Fruit fly (Drosophila melanogaster) whole organism, embryonic: Measurements from ENCODE around the gene mRpL10.

ENCODE experiments used
- B-H2 ChIP-seq: fragments of 200-800 bp; sonication (Bioruptor generic); optimal IDR thresholded peaks from 2 replicates; lab custom pipeline; 2018; ENCODE audit warnings: missing biosample characterization, mild to moderate bottlenecking, missing genetic modification characterization
- CG13775 ChIP-seq: fragments of 200-800 bp; sonication (Bioruptor generic); optimal IDR thresholded peaks from 3 replicates; lab custom pipeline; 2017; ENCODE audit warnings: missing biosample characterization, mild to moderate bottlenecking, missing genetic modification characterization
- CG14965 ChIP-seq: fragments of 200-800 bp; sonication (Bioruptor generic); optimal IDR thresholded peaks from 2 replicates; lab custom pipeline; 2016; ENCODE audit warnings: missing biosample characterization, missing genetic modification characterization, borderline replicate concordance
- CG17328 ChIP-seq: fragments of 200-800 bp; sonication (Bioruptor generic); IDR thresholded peaks from 2 replicates; pipeline ENCODE4 v1.3.6; 2022; ENCODE audit warnings: missing biosample characterization, missing genetic modification characterization
- CG1792 ChIP-seq: fragments of 200-800 bp; sonication (Bioruptor generic); optimal IDR thresholded peaks from 2 replicates; lab custom pipeline; 2016; ENCODE audit warnings: missing biosample characterization, missing genetic modification characterization
- CG2712 ChIP-seq: fragments of 200-800 bp; optimal IDR thresholded peaks from 3 replicates; lab custom pipeline; 2019; ENCODE audit warnings: missing biosample characterization, mild to moderate bottlenecking, missing genetic modification characterization, moderate library complexity
- CG33557 ChIP-seq: fragments of 200-800 bp; sonication (Bioruptor generic); optimal IDR thresholded peaks from 2 replicates; lab custom pipeline; 2019; ENCODE audit warnings: missing biosample characterization, mild to moderate bottlenecking, missing genetic modification characterization, moderate library complexity
- CG34224 ChIP-seq: fragments of 200-800 bp; sonication (Bioruptor generic); IDR thresholded peaks from 3 replicates; pipeline ENCODE4 v1.3.6; 2022; ENCODE audit warnings: missing biosample characterization, missing genetic modification characterization; ENCODE audit not compliant: partially characterized antibody
- CG34376 ChIP-seq: fragments of 200-800 bp; sonication (Bioruptor generic); optimal IDR thresholded peaks from 2 replicates; lab custom pipeline; 2018; ENCODE audit warnings: missing biosample characterization, mild to moderate bottlenecking, missing genetic modification characterization
- CG34422 ChIP-seq: fragments of 200-800 bp; sonication (Bioruptor generic); IDR thresholded peaks from 3 replicates; pipeline ENCODE4 v1.3.6; 2022; ENCODE audit warnings: missing biosample characterization, missing genetic modification characterization
- CG4282 ChIP-seq: fragments of 200-800 bp; sonication (Bioruptor generic); optimal IDR thresholded peaks from 2 replicates; lab custom pipeline; 2016; ENCODE audit warnings: missing biosample characterization, missing genetic modification characterization
- CG4707 ChIP-seq: fragments of 200-800 bp; sonication (Bioruptor generic); optimal IDR thresholded peaks from 2 replicates; lab custom pipeline; 2018; ENCODE audit warnings: missing biosample characterization, mild to moderate bottlenecking, missing genetic modification characterization, moderate library complexity
- CG4730 ChIP-seq: fragments of 200-800 bp; sonication (Bioruptor generic); IDR thresholded peaks from 2 replicates; pipeline ENCODE4 v1.3.6; 2022; ENCODE audit warnings: missing biosample characterization, missing genetic modification characterization
- CG5180 ChIP-seq: fragments of 200-800 bp; sonication (Bioruptor generic); optimal IDR thresholded peaks from 3 replicates; lab custom pipeline; 2017; ENCODE audit warnings: missing biosample characterization, missing genetic modification characterization, mild to moderate bottlenecking, moderate library complexity, missing genetic modification reagents
- CG6175 ChIP-seq: fragments of 200-800 bp; sonication (Bioruptor generic); IDR thresholded peaks from 3 replicates; pipeline ENCODE4 v1.3.6; 2022; ENCODE audit warnings: missing biosample characterization, missing genetic modification characterization
- CG7963 ChIP-seq: fragments of 200-800 bp; sonication (Bioruptor generic); IDR thresholded peaks from 3 replicates; pipeline ENCODE4 v1.3.6; 2022; ENCODE audit warnings: missing biosample characterization, missing genetic modification characterization; ENCODE audit not compliant: partially characterized antibody
- CG7987 ChIP-seq: fragments of 200-800 bp; sonication (Bioruptor generic); optimal IDR thresholded peaks from 2 replicates; lab custom pipeline; 2018; ENCODE audit warnings: missing biosample characterization, mild to moderate bottlenecking, missing genetic modification characterization, moderate library complexity
- CG9437 ChIP-seq: fragments of 200-800 bp; sonication (Bioruptor generic); optimal IDR thresholded peaks from 2 replicates; lab custom pipeline; 2018; ENCODE audit warnings: missing biosample characterization, mild to moderate bottlenecking, missing genetic modification characterization
- CG9727 ChIP-seq: fragments of 200-800 bp; sonication (Bioruptor generic); optimal IDR thresholded peaks from 3 replicates; lab custom pipeline; 2017; ENCODE audit warnings: missing biosample characterization, mild to moderate bottlenecking, missing genetic modification characterization
- CG9797 ChIP-seq: fragments of 200-800 bp; sonication (Bioruptor generic); optimal IDR thresholded peaks from 3 replicates; lab custom pipeline; 2018; ENCODE audit warnings: missing biosample characterization, mild to moderate bottlenecking, missing genetic modification characterization
- CTCF ChIP-seq: fragments of 200-800 bp; sonication (Bioruptor generic); optimal IDR thresholded peaks from 2 replicates; lab custom pipeline; 2017; ENCODE audit warnings: missing biosample characterization, mild to moderate bottlenecking, missing genetic modification characterization, moderate library complexity
- Dref ChIP-seq: fragments of 200-800 bp; sonication (Bioruptor generic); IDR thresholded peaks from 2 replicates; pipeline ENCODE4 v1.3.6; 2022; ENCODE audit warnings: missing biosample characterization, missing genetic modification characterization
- MBD-R2 ChIP-seq: fragments of 200-800 bp; sonication (Bioruptor generic); IDR thresholded peaks from 2 replicates; pipeline ENCODE4 v1.3.6; 2022; ENCODE audit warnings: missing biosample characterization, missing genetic modification characterization
- Max ChIP-seq: fragments of 200-800 bp; sonication (Bioruptor generic); optimal IDR thresholded peaks from 2 replicates; lab custom pipeline; 2016; ENCODE audit warnings: missing biosample characterization, mild to moderate bottlenecking, missing genetic modification characterization
- Opbp ChIP-seq: fragments of 200-800 bp; sonication (Bioruptor generic); IDR thresholded peaks from 3 replicates; pipeline ENCODE4 v1.3.6; 2022; ENCODE audit warnings: missing biosample characterization, missing genetic modification characterization; ENCODE audit not compliant: partially characterized antibody
- ac ChIP-seq: fragments of 200-800 bp; sonication (Bioruptor generic); optimal IDR thresholded peaks from 3 replicates; lab custom pipeline; 2017; ENCODE audit warnings: missing biosample characterization, mild to moderate bottlenecking, missing genetic modification characterization
- amos ChIP-seq: fragments of 200-800 bp; sonication (Bioruptor generic); IDR thresholded peaks from 2 replicates; pipeline ENCODE4 v1.3.6; 2022; ENCODE audit warnings: missing biosample characterization, missing genetic modification characterization; ENCODE audit not compliant: partially characterized antibody
- bbx ChIP-seq: fragments of 200-800 bp; sonication (Bioruptor generic); IDR thresholded peaks from 2 replicates; pipeline ENCODE4 v1.3.6; 2022; ENCODE audit warnings: missing biosample characterization, missing genetic modification characterization; ENCODE audit not compliant: partially characterized antibody
- chinmo ChIP-seq: fragments of 200-800 bp; sonication (Bioruptor generic); IDR thresholded peaks from 4 replicates; pipeline ENCODE4 v1.3.6; 2022; ENCODE audit warnings: missing biosample characterization, missing genetic modification characterization; ENCODE audit not compliant: partially characterized antibody
- cwo ChIP-seq: fragments of 200-800 bp; sonication (Bioruptor generic); optimal IDR thresholded peaks from 3 replicates; lab custom pipeline; 2017; ENCODE audit warnings: missing biosample characterization, missing genetic modification characterization, mild to moderate bottlenecking, moderate library complexity, missing genetic modification reagents
- dpn ChIP-seq, 2 experiments: fragments of 200-800 bp; sonication (Bioruptor generic); optimal IDR thresholded peaks; 3 replicates each; lab custom pipeline; 2016; ENCODE audit warnings: missing biosample characterization in 2 of 2, missing genetic modification characterization in 2 of 2
- eve ChIP-seq, 2 experiments: fragments of >200 bp; optimal IDR thresholded peaks; 2 replicates each; lab custom pipeline; 2017; ENCODE audit warnings: missing biosample characterization in 2 of 2, missing genetic modification characterization in 2 of 2
- ftz-f1 ChIP-seq: fragments of 200-800 bp; sonication (Bioruptor generic); optimal IDR thresholded peaks from 2 replicates; lab custom pipeline; 2016; ENCODE audit warnings: missing biosample characterization, missing genetic modification characterization
- gfzf ChIP-seq: fragments of 200-800 bp; sonication (Bioruptor generic); optimal IDR thresholded peaks from 2 replicates; lab custom pipeline; 2016; ENCODE audit warnings: missing biosample characterization, mild to moderate bottlenecking, missing genetic modification characterization, moderate library complexity
- jing ChIP-seq: fragments of 200-800 bp; sonication (Bioruptor generic); optimal IDR thresholded peaks from 2 replicates; lab custom pipeline; 2018; ENCODE audit warnings: missing biosample characterization, mild to moderate bottlenecking, missing genetic modification characterization
- lov ChIP-seq, 2 experiments: fragments of 200-800 bp in 1 of 2; fragments of >200 bp in 1 of 2; sonication (Bioruptor generic) in 1 of 2; IDR thresholded peaks in 1 of 2; optimal IDR thresholded peaks in 1 of 2; 2 replicates in 1 of 2; 3 replicates in 1 of 2; pipeline versions ENCODE4 v1.3.6 to Lab custom; 2017 to 2022; ENCODE audit warnings: missing biosample characterization in 1 of 2, missing genetic modification characterization in 1 of 2
- maf-S ChIP-seq: fragments of 200-800 bp; sonication (Bioruptor generic); optimal IDR thresholded peaks from 2 replicates; lab custom pipeline; 2016; ENCODE audit warnings: missing biosample characterization, missing genetic modification characterization
- nerfin-1 ChIP-seq: fragments of 200-800 bp; sonication (Bioruptor generic); optimal IDR thresholded peaks from 3 replicates; lab custom pipeline; 2019; ENCODE audit warnings: missing biosample characterization, mild to moderate bottlenecking, missing genetic modification characterization, moderate library complexity
- nom ChIP-seq: fragments of 200-800 bp; sonication (Bioruptor generic); optimal IDR thresholded peaks from 2 replicates; lab custom pipeline; 2017; ENCODE audit warnings: missing biosample characterization, missing genetic modification characterization, mild to moderate bottlenecking, moderate library complexity, missing genetic modification reagents
- org-1 ChIP-seq: fragments of 200-800 bp; sonication (Bioruptor generic); optimal IDR thresholded peaks from 2 replicates; lab custom pipeline; 2017; ENCODE audit warnings: missing biosample characterization, missing genetic modification characterization
- pho ChIP-seq: fragments of 200-800 bp; sonication (Bioruptor generic); optimal IDR thresholded peaks from 2 replicates; lab custom pipeline; 2016; ENCODE audit warnings: missing biosample characterization, missing genetic modification characterization
- pnt ChIP-seq: fragments of 200-800 bp; sonication (Bioruptor generic); optimal IDR thresholded peaks from 3 replicates; lab custom pipeline; 2016; ENCODE audit warnings: missing biosample characterization, missing genetic modification characterization
- slp2 ChIP-seq: fragments of 200-800 bp; sonication (Bioruptor generic); optimal IDR thresholded peaks from 2 replicates; lab custom pipeline; 2016; ENCODE audit warnings: missing biosample characterization, missing genetic modification characterization
- tin ChIP-seq: fragments of 200-800 bp; sonication (Bioruptor generic); optimal IDR thresholded peaks from 3 replicates; lab custom pipeline; 2016; ENCODE audit warnings: missing biosample characterization, missing genetic modification characterization
- tll ChIP-seq, 2 experiments: fragments of 200-800 bp in 1 of 2; fragments of >200 bp in 1 of 2; sonication (Bioruptor generic) in 1 of 2; optimal IDR thresholded peaks; 2 replicates each; lab custom pipeline; 2017 to 2019; ENCODE audit warnings: missing biosample characterization in 2 of 2, missing genetic modification characterization in 2 of 2, mild to moderate bottlenecking in 1 of 2, moderate library complexity in 1 of 2
- trem ChIP-seq: fragments of 200-800 bp; optimal IDR thresholded peaks from 3 replicates; lab custom pipeline; 2019; ENCODE audit warnings: missing biosample characterization, mild to moderate bottlenecking, missing genetic modification characterization, moderate library complexity
- vfl ChIP-seq: fragments of 200-800 bp; sonication (Bioruptor generic); optimal IDR thresholded peaks from 2 replicates; lab custom pipeline; 2016; ENCODE audit warnings: missing biosample characterization, missing genetic modification characterization
- vnd ChIP-seq: fragments of 200-800 bp; sonication (Bioruptor generic); IDR thresholded peaks from 3 replicates; pipeline ENCODE4 v1.3.6; 2022; ENCODE audit warnings: missing biosample characterization, missing genetic modification characterization; ENCODE audit not compliant: partially characterized antibody
- yki ChIP-seq: fragments of >200 bp; optimal IDR thresholded peaks from 3 replicates; lab custom pipeline; 2018

Gene mRpL10

dm6 chr2L:203529-204127 lies at the start of gene mRpL10:
Gene mRpL10 (plus strand): TSS chr2L:203779.
- TF ChIP-seq CG9797 (GFP tag; lab: Kevin White, UChicago) (peak; percentile 11), CG34224 (GFP tag; lab: Robert Waterston, UW) (peak; percentile 95), CG34422 (GFP tag; lab: Robert Waterston, UW) (peak; percentile 36; the same call in 1 of the 3 replicates), vnd (peak; percentile 82), CG7963 (GFP tag; lab: Robert Waterston, UW) (peak; percentile 82), ftz-f1 (GFP tag; lab: Kevin White, UChicago) (no peak), pho (GFP tag; lab: Kevin White, UChicago) (peak; percentile 45), CG33557 (GFP tag; lab: Kevin White, UChicago) (no peak), jing (GFP tag; lab: Kevin White, UChicago) (no peak), nerfin-1 (peak; percentile 20), CG4730 (GFP tag; lab: Robert Waterston, UW) (no peak), maf-S (peak; percentile 24), chinmo (GFP tag; lab: Robert Waterston, UW) (peak; percentile 91), CG17328 (GFP tag; lab: Robert Waterston, UW) (no peak), lov (optimal IDR thresholded peaks at IDR 0.05; lab: Kevin White, UChicago) (no peak), lov (GFP tag; IDR thresholded peaks at IDR 0.05; lab: Robert Waterston, UW) (no peak), gfzf (GFP tag; lab: Kevin White, UChicago) (peak; percentile 34), CG4707 (GFP tag; lab: Kevin White, UChicago) (no peak), tll (GFP tag; optimal IDR thresholded peaks at IDR 0.05; lab: Kevin White, UChicago) (no peak), Opbp (GFP tag; lab: Robert Waterston, UW) (peak; percentile 91), CG34376 (GFP tag; lab: Kevin White, UChicago) (peak; percentile 19), ac (GFP tag; lab: Kevin White, UChicago) (no peak), Max (peak; percentile 78), CG6175 (no peak), dpn (GFP tag; optimal IDR thresholded peaks at IDR 0.05; lab: Kevin White, UChicago) (peak; percentile 28 to 46), pnt (no peak), Dref (GFP tag; lab: Robert Waterston, UW) (peak; percentile 86), CG13775 (GFP tag; lab: Kevin White, UChicago) (no peak), CG14965 (no peak), CG2712 (peak; percentile 63), CG5180 (GFP tag; lab: Kevin White, UChicago) (no peak), CG7987 (GFP tag; lab: Kevin White, UChicago) (peak; percentile 4), bbx (GFP tag; lab: Robert Waterston, UW) (peak; percentile 91), cwo (GFP tag; lab: Kevin White, UChicago) (no peak), trem (peak; percentile 72), CG4282 (GFP tag; lab: Kevin White, UChicago) (no peak), CG1792 (GFP tag; lab: Kevin White, UChicago) (no peak), tin (GFP tag; lab: Kevin White, UChicago) (peak; percentile 8), B-H2 (GFP tag; lab: Kevin White, UChicago) (peak; percentile 56), yki (lab: Kevin White, UChicago) (no peak), CG9727 (no peak), nom (peak; percentile 19), MBD-R2 (GFP tag; lab: Robert Waterston, UW) (peak; percentile 80), vfl (peak; percentile 28), CG9437 (GFP tag; lab: Kevin White, UChicago) (peak; percentile 29), org-1 (GFP tag; lab: Kevin White, UChicago) (no peak), amos (GFP tag; lab: Robert Waterston, UW) (peak; percentile 94), CTCF (GFP tag; lab: Kevin White, UChicago) (no peak), eve (GFP tag; optimal IDR thresholded peaks at IDR 0.05; lab: Kevin White, UChicago) (no peak), slp2 (no peak)
